Fruit fly (Drosophila melanogaster) whole organism, embryonic: ENCODE data around the gene Kmn1.

Experiments
- Atf6 ChIP-seq: fragments of 200-800 bp; sonication (Bioruptor generic); IDR thresholded peaks from 2 replicates; pipeline ENCODE4 v1.3.6; 2022; ENCODE audit warnings: missing biosample characterization, missing genetic modification characterization
- CG10462 ChIP-seq: fragments of 200-800 bp; sonication (Bioruptor generic); optimal IDR thresholded peaks from 2 replicates; lab custom pipeline; 2016; ENCODE audit warnings: missing biosample characterization, missing genetic modification characterization
- CG10959 ChIP-seq: fragments of 200-800 bp; sonication (Bioruptor generic); IDR thresholded peaks from 2 replicates; pipeline ENCODE4 v1.3.6; 2022; ENCODE audit warnings: missing biosample characterization, missing genetic modification characterization
- CG11504 ChIP-seq: fragments of 200-800 bp; sonication (Bioruptor generic); optimal IDR thresholded peaks from 3 replicates; lab custom pipeline; 2019; ENCODE audit warnings: missing biosample characterization, mild to moderate bottlenecking, missing genetic modification characterization, moderate library complexity
- CG12219 ChIP-seq: fragments of 200-800 bp; sonication (Bioruptor generic); optimal IDR thresholded peaks from 3 replicates; lab custom pipeline; 2018; ENCODE audit warnings: missing biosample characterization, mild to moderate bottlenecking, missing genetic modification characterization
- CG16815 ChIP-seq: fragments of 200-800 bp; sonication (Bioruptor generic); optimal IDR thresholded peaks from 3 replicates; lab custom pipeline; 2017; ENCODE audit warnings: missing biosample characterization, mild to moderate bottlenecking, missing genetic modification characterization
- CG17328 ChIP-seq: fragments of 200-800 bp; sonication (Bioruptor generic); IDR thresholded peaks from 2 replicates; pipeline ENCODE4 v1.3.6; 2022; ENCODE audit warnings: missing biosample characterization, missing genetic modification characterization
- CG17359 ChIP-seq: fragments of 200-800 bp; sonication (Bioruptor generic); optimal IDR thresholded peaks from 3 replicates; lab custom pipeline; 2018; ENCODE audit warnings: missing biosample characterization, mild to moderate bottlenecking, missing genetic modification characterization, moderate library complexity
- CG32772 ChIP-seq: fragments of 200-800 bp; sonication (Bioruptor generic); IDR thresholded peaks from 2 replicates; pipeline ENCODE4 v1.3.6; 2022; ENCODE audit warnings: missing biosample characterization, missing genetic modification characterization
- CG4328 ChIP-seq: fragments of 200-800 bp; sonication (Bioruptor generic); optimal IDR thresholded peaks from 3 replicates; lab custom pipeline; 2017; ENCODE audit warnings: missing biosample characterization, missing genetic modification reagents, missing genetic modification characterization
- CG4360 ChIP-seq: fragments of 200-800 bp; sonication (Bioruptor generic); IDR thresholded peaks from 2 replicates; pipeline ENCODE4 v1.3.6; 2022; ENCODE audit warnings: missing biosample characterization, missing genetic modification characterization
- CG5245 ChIP-seq: fragments of 200-800 bp; sonication (Bioruptor generic); optimal IDR thresholded peaks from 3 replicates; lab custom pipeline; 2016; ENCODE audit warnings: missing biosample characterization, missing genetic modification characterization
- CG7786 ChIP-seq: fragments of 200-800 bp; sonication (Bioruptor generic); optimal IDR thresholded peaks from 2 replicates; lab custom pipeline; 2016; ENCODE audit warnings: missing biosample characterization, missing genetic modification characterization
- CG8765 ChIP-seq: fragments of 200-800 bp; sonication (Bioruptor generic); IDR thresholded peaks from 2 replicates; pipeline ENCODE4 v1.3.6; 2022; ENCODE audit warnings: missing biosample characterization, missing genetic modification characterization
- CG8944 ChIP-seq: fragments of 200-800 bp; sonication (Bioruptor generic); optimal IDR thresholded peaks from 3 replicates; lab custom pipeline; 2016; ENCODE audit warnings: missing biosample characterization, missing genetic modification characterization
- CG9437 ChIP-seq: fragments of 200-800 bp; sonication (Bioruptor generic); optimal IDR thresholded peaks from 2 replicates; lab custom pipeline; 2018; ENCODE audit warnings: missing biosample characterization, mild to moderate bottlenecking, missing genetic modification characterization
- Doc3 ChIP-seq: fragments of 200-800 bp; sonication (Bioruptor generic); IDR thresholded peaks from 3 replicates; pipeline ENCODE4 v1.3.6; 2022; ENCODE audit warnings: missing biosample characterization, missing genetic modification characterization; ENCODE audit not compliant: partially characterized antibody
- E2f1 ChIP-seq: fragments of 200-800 bp; sonication (Bioruptor generic); IDR thresholded peaks from 2 replicates; pipeline ENCODE4 v1.3.6; 2022; ENCODE audit warnings: missing biosample characterization, missing genetic modification characterization
- Fer2 ChIP-seq: fragments of 200-800 bp; sonication (Bioruptor generic); optimal IDR thresholded peaks from 2 replicates; lab custom pipeline; 2018; ENCODE audit warnings: missing biosample characterization, mild to moderate bottlenecking, missing genetic modification characterization, moderate library complexity
- HmgZ ChIP-seq: fragments of 200-800 bp; sonication (Bioruptor generic); optimal IDR thresholded peaks from 2 replicates; lab custom pipeline; 2018; ENCODE audit warnings: missing biosample characterization, mild to moderate bottlenecking, missing genetic modification characterization
- Lpt ChIP-seq: fragments of >200 bp; optimal IDR thresholded peaks from 2 replicates; lab custom pipeline; 2018; ENCODE audit warnings: missing biosample characterization, missing genetic modification characterization
- Mrtf ChIP-seq: fragments of 200-800 bp; sonication (Bioruptor generic); IDR thresholded peaks from 3 replicates; pipeline ENCODE4 v1.3.6; 2022; ENCODE audit warnings: missing biosample characterization, missing genetic modification characterization
- NC2β ChIP-seq: fragments of 200-800 bp; sonication (Bioruptor generic); optimal IDR thresholded peaks from 2 replicates; lab custom pipeline; 2016; ENCODE audit warnings: missing biosample characterization, missing genetic modification characterization
- NFAT ChIP-seq: fragments of 200-800 bp; sonication (Bioruptor generic); IDR thresholded peaks from 2 replicates; pipeline ENCODE4 v1.3.6; 2022; ENCODE audit warnings: missing biosample characterization, missing genetic modification characterization
- PHDP ChIP-seq: fragments of 200-800 bp; sonication (Bioruptor generic); optimal IDR thresholded peaks from 3 replicates; lab custom pipeline; 2018; ENCODE audit warnings: missing biosample characterization, mild to moderate bottlenecking, missing genetic modification characterization, moderate library complexity
- Ptx1 ChIP-seq: fragments of 200-800 bp; sonication (Bioruptor generic); IDR thresholded peaks from 2 replicates; pipeline ENCODE4 v1.3.6; 2022; ENCODE audit warnings: missing biosample characterization, missing genetic modification characterization
- Scr ChIP-seq: fragments of 200-800 bp; sonication (Bioruptor generic); IDR thresholded peaks from 2 replicates; pipeline ENCODE4 v1.3.6; 2022; ENCODE audit warnings: missing biosample characterization, missing genetic modification characterization; ENCODE audit not compliant: partially characterized antibody
- Taf1 ChIP-seq: fragments of 200-800 bp; sonication (Bioruptor generic); IDR thresholded peaks from 2 replicates; pipeline ENCODE4 v1.3.6; 2022; ENCODE audit warnings: missing biosample characterization, missing genetic modification characterization
- Tbp ChIP-seq: fragments of >200 bp; optimal IDR thresholded peaks from 2 replicates; lab custom pipeline; 2018; ENCODE audit warnings: missing biosample characterization, missing genetic modification characterization
- Usf ChIP-seq: fragments of 200-800 bp; sonication (Bioruptor generic); optimal IDR thresholded peaks from 2 replicates; lab custom pipeline; 2017; ENCODE audit warnings: missing genotype, missing biosample characterization, missing genetic modification characterization
- amos ChIP-seq: fragments of 200-800 bp; sonication (Bioruptor generic); IDR thresholded peaks from 2 replicates; pipeline ENCODE4 v1.3.6; 2022; ENCODE audit warnings: missing biosample characterization, missing genetic modification characterization; ENCODE audit not compliant: partially characterized antibody
- bcd ChIP-seq: fragments of 200-800 bp; sonication (Bioruptor generic); optimal IDR thresholded peaks from 2 replicates; lab custom pipeline; 2017; ENCODE audit warnings: missing biosample characterization, mild to moderate bottlenecking, missing genetic modification characterization
- br ChIP-seq: fragments of >200 bp; optimal IDR thresholded peaks from 2 replicates; lab custom pipeline; 2017
- bsh ChIP-seq, 2 experiments: fragments of 200-800 bp; sonication (Bioruptor generic); optimal IDR thresholded peaks; 2 replicates each; lab custom pipeline; 2017 to 2018; ENCODE audit warnings: mild to moderate bottlenecking in 2 of 2, missing biosample characterization in 2 of 2, missing genetic modification characterization in 2 of 2, moderate library complexity in 1 of 2
- cas ChIP-seq: fragments of 200-800 bp; sonication (Bioruptor generic); IDR thresholded peaks from 2 replicates; pipeline ENCODE4 v1.3.6; 2022; ENCODE audit warnings: missing biosample characterization, missing genetic modification characterization
- croc ChIP-seq: fragments of 200-800 bp; sonication (Bioruptor generic); conservative IDR thresholded peaks from 3 replicates; pipeline ENCODE4 v1.3.6; 2022; ENCODE audit warnings: missing biosample characterization, missing genetic modification characterization
- crp ChIP-seq, 2 experiments: fragments of 200-800 bp; sonication (Bioruptor generic); optimal IDR thresholded peaks; 2 replicates in 1 of 2; 3 replicates in 1 of 2; lab custom pipeline; 2017; ENCODE audit warnings: missing biosample characterization in 2 of 2, missing genetic modification characterization in 2 of 2, mild to moderate bottlenecking in 1 of 2, moderate library complexity in 1 of 2
- dan ChIP-seq: fragments of 200-800 bp; sonication (Bioruptor generic); IDR thresholded peaks from 2 replicates; pipeline ENCODE4 v1.3.6; 2022; ENCODE audit warnings: missing biosample characterization, missing genetic modification characterization
- dati ChIP-seq: fragments of 200-800 bp; sonication (Bioruptor generic); IDR thresholded peaks from 2 replicates; pipeline ENCODE4 v1.3.6; 2022; ENCODE audit warnings: missing biosample characterization, missing genetic modification characterization
- dmrt99B ChIP-seq: fragments of 200-800 bp; sonication (Bioruptor generic); optimal IDR thresholded peaks from 2 replicates; lab custom pipeline; 2018; ENCODE audit warnings: missing biosample characterization, mild to moderate bottlenecking, missing genetic modification characterization, moderate library complexity
- exex ChIP-seq: fragments of 200-800 bp; sonication (Bioruptor generic); optimal IDR thresholded peaks from 4 replicates; lab custom pipeline; 2018; ENCODE audit warnings: missing biosample characterization, mild to moderate bottlenecking, missing genetic modification characterization, moderate library complexity
- fd3F ChIP-seq: fragments of 200-800 bp; sonication (Bioruptor generic); optimal IDR thresholded peaks from 2 replicates; lab custom pipeline; 2018; ENCODE audit warnings: missing biosample characterization, mild to moderate bottlenecking, missing genetic modification characterization, moderate library complexity
- lov ChIP-seq, 2 experiments: fragments of 200-800 bp in 1 of 2; fragments of >200 bp in 1 of 2; sonication (Bioruptor generic) in 1 of 2; IDR thresholded peaks in 1 of 2; optimal IDR thresholded peaks in 1 of 2; 2 replicates in 1 of 2; 3 replicates in 1 of 2; pipeline versions ENCODE4 v1.3.6 to Lab custom; 2017 to 2022; ENCODE audit warnings: missing biosample characterization in 1 of 2, missing genetic modification characterization in 1 of 2
- maf-S ChIP-seq: fragments of 200-800 bp; sonication (Bioruptor generic); optimal IDR thresholded peaks from 2 replicates; lab custom pipeline; 2016; ENCODE audit warnings: missing biosample characterization, missing genetic modification characterization
- nmo ChIP-seq: fragments of 200-800 bp; sonication (Bioruptor generic); optimal IDR thresholded peaks from 2 replicates; lab custom pipeline; 2018; ENCODE audit warnings: missing biosample characterization, mild to moderate bottlenecking, missing genetic modification characterization, moderate library complexity
- nom ChIP-seq: fragments of 200-800 bp; sonication (Bioruptor generic); optimal IDR thresholded peaks from 2 replicates; lab custom pipeline; 2017; ENCODE audit warnings: missing biosample characterization, missing genetic modification characterization, mild to moderate bottlenecking, moderate library complexity, missing genetic modification reagents
- otp ChIP-seq: fragments of 200-800 bp; sonication (Bioruptor generic); IDR thresholded peaks from 3 replicates; pipeline ENCODE4, ENCODE4 v1.3.6; 2022; ENCODE audit warnings: missing biosample characterization, missing genetic modification characterization
- pfk ChIP-seq: fragments of 200-800 bp; sonication (Bioruptor generic); optimal IDR thresholded peaks from 2 replicates; lab custom pipeline; 2018; ENCODE audit warnings: missing biosample characterization, mild to moderate bottlenecking, missing genetic modification characterization, moderate library complexity
- salm ChIP-seq: fragments of 200-800 bp; sonication (Bioruptor generic); optimal IDR thresholded peaks from 2 replicates; lab custom pipeline; 2018; ENCODE audit warnings: missing biosample characterization, mild to moderate bottlenecking, missing genetic modification characterization
- sima ChIP-seq: fragments of 200-800 bp; sonication (Bioruptor generic); optimal IDR thresholded peaks from 2 replicates; lab custom pipeline; 2016; ENCODE audit warnings: missing biosample characterization, missing genetic modification characterization
- zfh2 ChIP-seq: fragments of 200-800 bp; sonication (Bioruptor generic); optimal IDR thresholded peaks from 2 replicates; lab custom pipeline; 2016; ENCODE audit warnings: missing biosample characterization, missing genetic modification characterization

Gene Kmn1

DNA sequence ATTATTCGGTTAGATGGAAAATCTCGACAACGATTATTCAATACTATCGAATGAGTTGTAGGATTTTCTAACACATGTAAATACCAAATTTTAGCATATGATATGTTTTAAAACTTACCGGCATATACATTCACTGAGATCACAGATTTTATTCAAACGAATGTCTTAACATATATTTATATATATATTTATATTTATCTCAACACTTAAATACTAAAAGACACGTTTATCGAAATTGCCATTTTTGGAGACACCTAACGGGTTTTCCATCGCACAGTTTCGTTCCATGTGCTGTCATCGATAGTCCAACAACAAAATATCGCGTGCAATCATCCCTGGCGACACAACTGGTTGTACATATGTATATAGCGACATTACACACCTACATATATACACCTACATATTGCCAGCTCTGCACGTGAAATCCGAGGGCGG lies 39.4 kb upstream of the Kmn1 start, which contains the start of the genes CG2247 and CG1703 (continued):
- TF ChIP-seq CG17328 (no peak), nmo (peak; percentile 62), Mrtf (no peak), exex (tag; lab: Kevin White, UChicago) (no peak), Lpt (GFP tag; lab: Kevin White, UChicago) (no peak), Scr (GFP tag; lab: Robert Waterston, UW) (peak; percentile 90), salm (no peak), nom (GFP tag; lab: Kevin White, UChicago) (no peak), bcd (GFP tag; lab: Kevin White, UChicago) (no peak), CG4360 (peak; percentile 77; the same call in 1 of the 2 replicates), NC2β (GFP tag; lab: Kevin White, UChicago) (no peak), CG7786 (GFP tag; lab: Kevin White, UChicago) (no peak), Ptx1 (no peak), Fer2 (tag; lab: Kevin White, UChicago) (no peak), NFAT (GFP tag; lab: Robert Waterston, UW) (no peak), Tbp (no peak), Taf1 (GFP tag; lab: Robert Waterston, UW) (no peak), lov (optimal IDR thresholded peaks at IDR 0.05; lab: Kevin White, UChicago) (no peak), lov (GFP tag; IDR thresholded peaks at IDR 0.05; lab: Robert Waterston, UW) (no peak), dati (no peak), CG16815 (GFP tag; lab: Kevin White, UChicago) (no peak), Doc3 (GFP tag; lab: Robert Waterston, UW) (peak; percentile 70; the same call in 2 of the 3 replicates), PHDP (no peak), fd3F (GFP tag; lab: Kevin White, UChicago) (no peak), CG12219 (GFP tag; lab: Kevin White, UChicago) (no peak), CG10959 (no peak), Atf6 (GFP tag; lab: Robert Waterston, UW) (no peak), HmgZ (peak; percentile 4), bsh (GFP tag; optimal IDR thresholded peaks at IDR 0.05; lab: Kevin White, UChicago) (no peak), croc (GFP tag; lab: Robert Waterston, UW) (no peak), CG4328 (GFP tag; lab: Kevin White, UChicago) (no peak), sima (no peak), CG8944 (no peak), br (no peak), CG8765 (GFP tag; lab: Robert Waterston, UW) (no peak), dan (no peak), zfh2 (GFP tag; lab: Kevin White, UChicago) (no peak), CG32772 (GFP tag; lab: Robert Waterston, UW) (no peak), dmrt99B (no peak), E2f1 (GFP tag; lab: Robert Waterston, UW) (no peak), Usf (GFP tag; lab: Kevin White, UChicago) (no peak), crp (GFP tag; optimal IDR thresholded peaks at IDR 0.05; lab: Kevin White, UChicago) (peak in 1 of 2 experiments; percentile 49), pfk (GFP tag; lab: Kevin White, UChicago) (peak; percentile 48), CG17359 (no peak), CG10462 (GFP tag; lab: Kevin White, UChicago) (no peak), CG11504 (tag; lab: Kevin White, UChicago) (no peak), CG9437 (GFP tag; lab: Kevin White, UChicago) (no peak), cas (GFP tag; lab: Robert Waterston, UW) (no peak), maf-S (GFP tag; lab: Kevin White, UChicago) (no peak), CG5245 (GFP tag; lab: Kevin White, UChicago) (no peak), amos (GFP tag; lab: Robert Waterston, UW) (peak; percentile 82), otp (GFP tag; lab: Robert Waterston, UW) (no peak)
